Worm (Caenorhabditis elegans) whole organism, early embryonic: ENCODE data around the gene clec-264.

ENCODE experiments used
- B0310.2 ChIP-seq: sonication (generic microtip); optimal IDR thresholded peaks from 2 replicates; lab custom pipeline; 2016; ENCODE audit warnings: mild to moderate bottlenecking, missing genetic modification characterization, missing compliant biosample characterization
- F13C5.2 ChIP-seq: sonication (generic microtip); optimal IDR thresholded peaks from 2 replicates; lab custom pipeline; 2017; ENCODE audit warnings: mild to moderate bottlenecking, missing genetic modification characterization, inconsistent platforms, missing compliant biosample characterization
- aly-1 ChIP-seq: sonication (generic microtip); optimal IDR thresholded peaks from 2 replicates; lab custom pipeline; 2016; ENCODE audit warnings: missing genetic modification characterization, missing compliant biosample characterization
- ama-1 ChIP-seq: fragments of 150-350 bp; optimal IDR thresholded peaks from 2 replicates; lab custom pipeline; 2014
- ceh-13 ChIP-seq: fragments of 200-800 bp; sonication (Bioruptor generic); optimal IDR thresholded peaks from 2 replicates; lab custom pipeline; 2018; ENCODE audit warnings: mild to moderate bottlenecking, missing genetic modification characterization, missing compliant biosample characterization
- flt-1 ChIP-seq: fragments of 200-800 bp; sonication (Bioruptor generic); IDR thresholded peaks from 2 replicates; pipeline ENCODE4 v1.3.6; 2022; ENCODE audit warnings: missing genetic modification characterization, missing compliant biosample characterization
- hnd-1 ChIP-seq: sonication (generic microtip); optimal IDR thresholded peaks from 2 replicates; lab custom pipeline; 2016; ENCODE audit warnings: missing genetic modification characterization, missing compliant biosample characterization
- pes-1 ChIP-seq: fragments of 200-800 bp; sonication (Bioruptor generic); IDR thresholded peaks from 2 replicates; pipeline ENCODE4 v1.3.6; 2022; ENCODE audit warnings: missing genetic modification reagents, missing genetic modification characterization, missing compliant biosample characterization
- scrt-1 ChIP-seq: fragments of 200-800 bp; sonication (Bioruptor generic); IDR thresholded peaks from 2 replicates; pipeline ENCODE4 v1.3.6; 2022; ENCODE audit warnings: missing genetic modification characterization, missing compliant biosample characterization
- sea-1 ChIP-seq: fragments of 200-800 bp; sonication (Bioruptor generic); conservative IDR thresholded peaks from 2 replicates; pipeline ENCODE4 v1.3.6; 2022; ENCODE audit warnings: missing genetic modification characterization, missing compliant biosample characterization
- tbx-37 ChIP-seq: fragments of 200-800 bp; sonication (Bioruptor generic); conservative IDR thresholded peaks from 2 replicates; pipeline ENCODE4 v1.3.6; 2022; ENCODE audit warnings: missing genetic modification reagents, missing genetic modification characterization, missing compliant biosample characterization
- tra-4 ChIP-seq: sonication (generic microtip); optimal IDR thresholded peaks from 2 replicates; lab custom pipeline; 2017; ENCODE audit warnings: missing genetic modification characterization, missing compliant biosample characterization

- no peak for TF ChIP-seq pes-1 (GFP tag; lab: Robert Waterston, UW)
- no peak for TF ChIP-seq tbx-37 (GFP tag; lab: Robert Waterston, UW)
- TF ChIP-seq B0310.2 (tag; lab: Kevin White, UChicago), result no peak
- no peak for TF ChIP-seq ama-1
- no peak for TF ChIP-seq tra-4 (tag; lab: Kevin White, UChicago)
- TF ChIP-seq flt-1 (GFP tag; lab: Robert Waterston, UW), result no peak
- TF ChIP-seq aly-1 (tag; lab: Kevin White, UChicago), result no peak
- no peak for TF ChIP-seq hnd-1
- no peak for TF ChIP-seq scrt-1
- no peak for TF ChIP-seq ceh-13
- TF ChIP-seq F13C5.2 (tag; lab: Kevin White, UChicago), result no peak
- TF ChIP-seq sea-1 (GFP tag; lab: Robert Waterston, UW), result no peak
Measured at ce11 chrV:20853581-20854161, 3.2 kb upstream of the clec-264 start, which contains the start of gene F31D4.5.
